Fruit fly (Drosophila melanogaster) ovary, adult (tissue): ENCODE measurements around the gene CG9386.

ENCODE experiments used
- CG17801 ChIP-seq: fragments of 200-800 bp; optimal IDR thresholded peaks from 2 replicates; lab custom pipeline; 2019; ENCODE audit warnings: missing biosample characterization, mild to moderate bottlenecking, missing genetic modification characterization, moderate library complexity; ENCODE audit not compliant: partially characterized antibody

The CG9386 gene

DNA sequence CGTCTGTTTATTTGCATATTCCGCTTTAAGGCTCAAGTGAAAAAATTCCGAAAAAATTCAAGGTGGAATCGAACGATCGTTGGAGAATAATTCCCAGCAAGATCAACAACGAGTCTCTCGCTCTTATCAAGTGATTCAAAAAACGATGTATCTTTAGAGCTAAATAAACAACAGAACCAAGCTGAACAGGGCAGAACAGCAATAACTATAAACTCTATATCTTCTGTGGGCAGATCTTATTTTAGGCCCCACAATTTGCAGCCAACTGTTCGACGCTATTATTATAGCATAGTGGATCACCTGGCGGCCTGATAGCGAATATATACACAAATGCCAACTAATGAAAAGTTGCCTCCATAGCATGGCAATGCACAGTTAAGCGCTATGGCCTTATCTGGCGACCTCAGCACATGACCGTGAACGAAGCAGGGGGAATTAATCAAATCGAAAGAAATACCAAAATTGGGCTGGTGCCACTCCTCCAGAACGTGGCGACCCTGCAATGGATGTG is 25.8 kb downstream of the CG9386 start:
- no peak for TF ChIP-seq CG17801 (GFP tag; lab: Kevin White, UChicago)

DNA sequence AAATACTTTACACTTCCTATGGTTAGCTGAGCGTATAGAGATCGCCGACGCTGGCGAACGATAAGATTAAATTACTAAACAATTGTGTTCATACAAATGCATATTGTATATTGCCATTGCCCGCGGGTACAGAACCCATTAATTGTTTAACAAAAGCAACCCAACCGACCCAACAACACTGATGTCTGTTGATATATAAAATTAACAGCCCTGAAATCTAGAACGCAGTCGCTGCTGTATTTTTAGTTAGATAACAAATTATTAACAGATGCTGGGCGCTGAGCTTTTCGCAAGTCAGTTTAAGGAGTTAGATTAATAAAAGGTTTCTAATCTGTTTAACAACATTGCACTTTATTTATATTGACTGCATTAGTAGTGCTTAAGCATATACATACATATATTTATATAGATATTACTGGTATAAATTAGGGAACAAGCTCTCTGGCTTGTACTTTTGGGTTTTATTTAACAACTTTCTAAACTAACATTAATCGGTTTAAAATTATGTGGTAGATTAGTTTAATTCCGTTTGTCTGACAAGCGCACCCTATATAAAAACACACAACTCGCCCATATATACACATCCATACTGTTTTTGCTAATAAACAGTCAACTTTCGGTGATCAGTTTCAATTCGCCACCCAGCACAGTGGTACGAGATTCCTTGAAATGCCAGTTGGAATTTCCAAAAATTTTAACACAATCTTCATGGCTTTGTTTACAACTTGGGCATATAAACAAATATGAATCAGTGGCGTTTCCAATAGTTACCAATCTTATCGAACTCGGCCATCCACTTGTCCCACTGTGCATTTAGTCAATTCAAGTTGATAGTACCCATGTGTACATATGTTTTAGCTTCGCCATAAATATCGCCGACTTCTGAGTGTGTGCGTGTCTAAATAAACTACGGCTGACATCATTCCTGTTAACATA is 27.0 kb downstream of the CG9386 start:
- TF ChIP-seq CG17801 (GFP tag; lab: Kevin White, UChicago), result peak; percentile 71

DNA sequence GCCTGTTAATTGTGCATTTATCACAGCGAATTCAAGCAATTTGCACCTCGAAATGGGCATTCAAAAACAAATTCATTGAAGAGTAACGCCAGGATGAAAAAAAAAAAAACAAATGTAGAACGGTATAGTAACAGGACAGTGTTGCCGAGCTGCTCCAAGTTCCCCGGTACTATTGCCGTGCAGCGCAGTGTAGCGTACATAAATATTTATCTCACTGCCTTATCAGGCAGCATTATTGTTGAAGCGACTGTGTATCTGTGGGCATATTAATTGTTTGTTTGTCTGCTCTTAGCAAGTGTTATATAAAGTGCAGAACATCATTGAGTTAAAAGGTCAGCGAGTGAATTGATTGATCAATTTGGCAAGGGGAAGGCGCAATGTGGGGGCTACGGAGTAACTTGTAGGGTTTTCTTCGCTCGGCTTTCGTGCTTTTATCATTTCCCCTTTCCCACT is 38.8 kb downstream of the CG9386 start:
- no peak for TF ChIP-seq CG17801 (GFP tag; lab: Kevin White, UChicago)

DNA sequence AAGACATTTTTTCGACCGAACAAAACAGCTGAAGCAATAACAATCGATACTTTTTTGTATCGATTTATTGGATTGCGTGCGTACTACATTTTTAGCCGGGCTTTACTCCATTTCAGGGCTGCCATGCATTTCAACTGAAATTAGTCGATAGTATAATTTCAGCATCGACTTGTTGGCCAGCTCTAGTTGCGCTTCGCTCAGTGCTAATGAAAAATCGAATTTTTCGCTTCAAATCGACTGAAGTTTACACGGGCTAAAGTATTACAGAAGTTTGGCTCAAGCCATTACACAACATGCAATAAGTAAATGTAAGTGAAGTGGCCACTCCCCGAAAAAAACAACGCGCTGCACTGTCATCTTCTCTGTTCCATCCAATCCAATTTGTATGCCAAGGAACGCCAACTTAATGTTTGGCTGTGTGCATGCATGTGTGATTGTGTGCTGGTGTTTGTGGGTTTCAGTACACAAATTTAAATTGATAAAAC is 39.3 kb downstream of the CG9386 start, which contains the start of the genes mRpL47, CG8176 and Kdm3:
Gene mRpL47, minus strand, starts transcription at position 49 of the 485 bp plus-strand sequence.
Gene CG8176, plus strand, starts transcription at position 148 of the 485 bp plus-strand sequence.
Gene Kdm3, plus strand, starts transcription at position 148 of the 485 bp plus-strand sequence.
- peak; percentile 34 for TF ChIP-seq CG17801 (GFP tag; lab: Kevin White, UChicago)

DNA sequence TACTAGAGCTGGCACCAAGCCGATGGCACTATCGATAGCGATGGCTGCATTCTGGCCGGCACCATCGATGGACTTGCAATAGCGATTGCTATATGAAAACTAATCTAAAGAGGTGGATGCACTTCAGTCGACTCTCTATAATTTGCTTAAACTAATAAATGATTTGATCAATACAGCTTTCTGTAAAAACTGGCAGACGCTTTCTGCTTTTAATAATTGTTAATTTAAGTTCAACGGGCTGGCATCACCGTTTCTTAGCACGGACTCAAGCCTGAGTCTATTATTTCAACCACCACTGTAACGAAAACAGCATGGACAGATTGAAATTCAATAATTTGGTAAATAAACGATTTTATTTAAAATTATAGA is 42.2 kb downstream of the CG9386 start, which contains the start of the genes Ras85D and Rlb1:
Gene Ras85D, minus strand, starts transcription at position 16 of the 369 bp plus-strand sequence.
Gene Rlb1, plus strand, starts transcription at position 276 of the 369 bp plus-strand sequence.
- TF ChIP-seq CG17801 (GFP tag; lab: Kevin White, UChicago), result peak; percentile 66

DNA sequence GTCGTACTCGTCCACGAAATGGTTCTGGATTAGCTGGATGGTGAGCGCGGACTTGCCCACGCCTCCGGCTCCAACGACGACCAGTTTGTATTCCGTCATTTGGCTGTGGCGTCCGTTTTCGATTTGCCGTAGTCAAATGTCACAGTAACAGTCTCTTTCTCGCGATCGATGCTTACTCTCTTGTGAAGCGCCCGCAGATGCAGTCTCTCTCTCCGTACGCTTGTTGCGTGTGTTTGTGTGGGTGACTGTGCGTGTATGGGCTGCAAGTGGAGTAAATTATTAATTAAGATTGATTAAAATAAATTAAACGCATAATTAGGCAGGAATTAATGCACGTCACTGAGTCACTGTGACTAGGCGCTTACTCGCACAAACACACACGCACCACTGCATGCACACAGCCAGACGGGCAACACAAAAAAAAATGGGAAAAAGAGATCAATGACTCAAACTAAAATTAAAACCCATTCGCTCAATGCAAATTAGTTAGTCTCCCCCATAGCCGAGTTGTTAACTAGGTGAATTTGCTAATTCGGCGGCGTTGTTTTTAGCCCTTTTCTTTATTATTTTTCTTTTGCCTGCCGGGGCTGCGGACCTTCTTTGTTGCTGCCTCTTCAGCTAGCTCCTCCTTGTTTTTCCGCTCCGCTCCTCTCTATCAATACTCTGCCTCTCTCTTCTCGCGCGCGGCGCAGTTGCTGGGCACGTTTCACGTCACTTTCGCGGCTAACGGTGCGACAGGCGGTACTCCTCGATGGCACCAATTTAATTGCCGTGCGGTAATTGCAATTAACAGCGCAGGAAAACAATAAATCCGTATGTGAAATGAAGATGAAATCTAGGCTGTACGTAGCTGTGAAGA is 42.8 kb downstream of the CG9386 start:
- TF ChIP-seq CG17801 (GFP tag; lab: Kevin White, UChicago), result no peak

DNA sequence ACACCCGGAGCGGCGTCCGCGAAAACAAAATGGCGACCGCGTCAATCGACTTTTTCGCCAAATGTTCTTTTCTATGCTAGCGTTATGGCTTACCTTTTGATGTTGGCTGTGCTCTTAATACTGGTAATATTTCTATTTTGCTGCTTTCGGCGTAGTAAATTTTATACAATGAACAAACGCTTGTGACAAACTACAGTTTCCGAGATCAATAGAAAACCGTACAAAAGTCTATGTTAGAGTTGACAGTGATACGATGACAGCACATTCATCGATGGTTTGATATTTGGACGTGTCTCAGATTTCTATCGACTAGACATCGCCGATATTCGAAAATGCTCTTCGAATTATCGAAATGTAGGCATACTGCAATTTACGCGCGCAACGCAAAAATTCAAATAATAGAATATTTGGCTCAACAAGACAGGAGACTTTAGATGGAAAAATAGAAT is 45.1 kb downstream of the CG9386 start, which contains the start of gene rump:
Gene rump, minus strand, starts transcription at position 255 of the 449 bp plus-strand sequence.
- no peak for TF ChIP-seq CG17801 (GFP tag; lab: Kevin White, UChicago)

DNA sequence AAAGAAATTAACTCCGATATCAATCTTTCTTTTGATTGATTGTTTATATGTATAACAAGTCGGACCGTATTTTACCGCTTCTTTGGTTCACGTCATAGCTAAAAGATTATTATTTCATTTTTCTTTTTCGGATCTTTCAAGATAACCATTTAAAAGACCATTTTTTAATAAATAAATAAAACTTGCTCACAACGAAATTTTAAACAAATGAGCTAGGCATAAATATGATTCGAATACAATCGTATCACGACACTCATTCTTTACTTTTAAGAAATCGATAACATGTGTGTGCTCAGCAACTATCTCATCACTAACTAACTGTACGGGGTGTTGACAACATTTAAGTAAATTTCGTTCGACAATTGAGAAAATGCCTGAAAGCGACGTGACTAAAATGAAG is 50.9 kb downstream of the CG9386 start, which contains the start of gene CG8149:
Gene CG8149, plus strand, starts transcription at position 302 of the 400 bp plus-strand sequence.
- peak; percentile 28 for TF ChIP-seq CG17801 (GFP tag; lab: Kevin White, UChicago)
